Fruit fly (Drosophila melanogaster) whole organism, pupa: Measurements from ENCODE around the gene CG14014.

ENCODE experiments used
- CG10348 ChIP-seq: fragments of 200-800 bp; sonication (Bioruptor generic); IDR thresholded peaks from 2 replicates; pipeline ENCODE4 v1.3.6; 2022; ENCODE audit warnings: missing biosample characterization, missing genetic modification characterization
- CG12605 ChIP-seq: fragments of 200-800 bp; sonication (Bioruptor generic); IDR thresholded peaks from 2 replicates; pipeline ENCODE4 v1.3.6; 2022; ENCODE audit warnings: missing biosample characterization, missing genetic modification characterization
- CG13204 ChIP-seq: fragments of 200-800 bp; sonication (Bioruptor generic); optimal IDR thresholded peaks from 2 replicates; lab custom pipeline; 2018; ENCODE audit warnings: missing biosample characterization, mild to moderate bottlenecking, missing genetic modification characterization, moderate library complexity
- CG14655 ChIP-seq: fragments of 200-800 bp; sonication (Bioruptor generic); optimal IDR thresholded peaks from 3 replicates; lab custom pipeline; 2017; ENCODE audit warnings: mild to moderate bottlenecking, missing biosample characterization, missing genetic modification reagents, missing genetic modification characterization
- CG15710 ChIP-seq: fragments of 200-800 bp; sonication (Bioruptor generic); optimal IDR thresholded peaks from 2 replicates; lab custom pipeline; 2018; ENCODE audit warnings: missing biosample characterization, mild to moderate bottlenecking, missing genetic modification characterization, moderate library complexity
- CG17806 ChIP-seq: fragments of 200-800 bp; sonication (Bioruptor generic); optimal IDR thresholded peaks from 2 replicates; lab custom pipeline; 2018; ENCODE audit warnings: missing biosample characterization, mild to moderate bottlenecking, missing genetic modification characterization, moderate library complexity
- CG32121 ChIP-seq: fragments of 200-800 bp; sonication (Bioruptor generic); IDR thresholded peaks from 2 replicates; pipeline ENCODE4 v1.3.6; 2022; ENCODE audit warnings: missing biosample characterization, missing genetic modification characterization
- CG34367 ChIP-seq: fragments of 200-800 bp; sonication (Bioruptor generic); optimal IDR thresholded peaks from 2 replicates; lab custom pipeline; 2018; ENCODE audit warnings: missing biosample characterization, mild to moderate bottlenecking, missing genetic modification characterization
- CG4496 ChIP-seq: fragments of 200-800 bp; sonication (Bioruptor generic); IDR thresholded peaks from 3 replicates; pipeline ENCODE4 v1.3.6; 2022; ENCODE audit warnings: missing biosample characterization, missing genetic modification characterization
- CG8159 ChIP-seq: fragments of 200-800 bp; sonication (Bioruptor generic); optimal IDR thresholded peaks from 3 replicates; lab custom pipeline; 2018; ENCODE audit warnings: missing biosample characterization, mild to moderate bottlenecking, missing genetic modification characterization, moderate library complexity
- CG8301 ChIP-seq: fragments of 200-800 bp; sonication (Bioruptor generic); optimal IDR thresholded peaks from 2 replicates; lab custom pipeline; 2018; ENCODE audit warnings: missing biosample characterization, mild to moderate bottlenecking, missing genetic modification characterization
- CG9948 ChIP-seq: fragments of 200-800 bp; sonication (Bioruptor generic); optimal IDR thresholded peaks from 2 replicates; lab custom pipeline; 2018; ENCODE audit warnings: missing biosample characterization, mild to moderate bottlenecking, missing genetic modification characterization, moderate library complexity
- D1 ChIP-seq: fragments of 200-800 bp; sonication (Bioruptor generic); optimal IDR thresholded peaks from 2 replicates; lab custom pipeline; 2018; ENCODE audit warnings: missing biosample characterization, mild to moderate bottlenecking, missing genetic modification characterization, moderate library complexity
- EcR ChIP-seq: fragments of 200-800 bp; sonication (Bioruptor generic); optimal IDR thresholded peaks from 3 replicates; lab custom pipeline; 2019; ENCODE audit warnings: missing biosample characterization, missing genetic modification characterization, mild to moderate bottlenecking, moderate library complexity, missing genetic modification reagents
- Ets98B ChIP-seq: fragments of 200-800 bp; sonication (Bioruptor generic); IDR thresholded peaks from 2 replicates; pipeline ENCODE4 v1.3.6; 2022; ENCODE audit warnings: missing biosample characterization, missing genetic modification characterization
- Pif1A ChIP-seq: fragments of 200-800 bp; sonication (Bioruptor generic); optimal IDR thresholded peaks from 3 replicates; lab custom pipeline; 2016; ENCODE audit warnings: missing biosample characterization, missing genetic modification characterization
- Pif1B ChIP-seq: fragments of 200-800 bp; sonication (Bioruptor generic); optimal IDR thresholded peaks from 3 replicates; lab custom pipeline; 2016; ENCODE audit warnings: missing biosample characterization, missing genetic modification characterization
- Snoo ChIP-seq: fragments of 200-800 bp; sonication (Bioruptor generic); optimal IDR thresholded peaks from 3 replicates; lab custom pipeline; 2017; ENCODE audit warnings: missing biosample characterization, mild to moderate bottlenecking, missing genetic modification characterization, inconsistent platforms
- fd96Ca ChIP-seq: fragments of 200-800 bp; sonication (Bioruptor generic); IDR thresholded peaks from 3 replicates; pipeline ENCODE4 v1.3.6; 2022; ENCODE audit warnings: missing biosample characterization, missing genetic modification characterization
- gl ChIP-seq: fragments of 200-800 bp; sonication (Bioruptor generic); optimal IDR thresholded peaks from 2 replicates; lab custom pipeline; 2018; ENCODE audit warnings: missing biosample characterization, mild to moderate bottlenecking, missing genetic modification characterization
- rn ChIP-seq: fragments of 200-800 bp; sonication (Bioruptor generic); IDR thresholded peaks from 2 replicates; pipeline ENCODE4 v1.3.6; 2022; ENCODE audit warnings: missing biosample characterization, missing genetic modification characterization

CG14014 gene

DNA sequence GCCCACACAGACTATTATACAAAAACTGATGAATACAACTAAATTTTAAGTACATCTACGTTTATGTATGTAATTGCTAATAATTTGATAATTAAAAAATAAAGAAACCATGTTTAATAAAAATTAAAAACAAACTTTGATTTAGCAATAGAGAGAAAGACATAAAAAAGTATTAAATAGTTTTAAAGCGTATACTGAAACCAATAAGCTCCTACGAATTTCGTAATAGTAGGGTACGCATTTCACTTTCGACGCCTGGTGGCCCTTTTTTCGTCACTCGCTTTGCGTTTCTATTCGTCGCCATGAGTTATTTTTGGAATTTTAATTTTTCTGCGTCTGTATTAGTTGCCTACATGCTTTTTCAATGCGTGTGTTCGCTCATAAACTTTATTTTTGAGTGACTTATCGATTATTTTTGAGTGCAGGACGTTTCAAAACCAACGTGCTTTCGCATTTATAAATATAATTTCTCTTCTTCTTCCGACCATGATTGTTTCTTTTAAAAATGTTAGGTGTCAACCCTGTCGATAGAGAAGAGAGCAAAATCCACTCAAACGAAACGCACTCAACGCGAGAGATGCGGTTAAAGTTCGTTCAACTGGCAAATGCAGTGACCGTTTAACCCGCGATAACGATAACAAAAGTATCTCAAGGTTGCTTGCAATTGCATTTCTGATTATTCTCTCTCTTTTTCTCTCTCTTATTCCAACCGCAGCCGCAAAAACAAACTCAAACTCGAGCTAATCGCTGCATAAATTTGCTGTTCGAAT is 3.9 kb downstream of the CG14014 start, which contains the start of gene Oscillin:
Gene Oscillin (plus strand): TSS at position 569 of the 770 bp plus-strand sequence.
- no peak for TF ChIP-seq gl (tag; lab: Kevin White, UChicago)
- peak; percentile 79 for TF ChIP-seq CG32121 (GFP tag; lab: Robert Waterston, UW)
- peak; percentile 85 for TF ChIP-seq CG8159
- TF ChIP-seq D1 (tag; lab: Kevin White, UChicago), result no peak
- peak; percentile 4 for TF ChIP-seq CG34367
- peak; percentile 56 for TF ChIP-seq CG9948 (tag; lab: Kevin White, UChicago)
- 0 out of 2 replicates have a peak, but pooled peaks have one; percentile 34 for TF ChIP-seq Ets98B (GFP tag; lab: Robert Waterston, UW)
- TF ChIP-seq CG15710, result peak; percentile 29
- TF ChIP-seq fd96Ca, result peak; percentile 61
- peak; percentile 75 for TF ChIP-seq CG12605
- TF ChIP-seq rn (GFP tag; lab: Robert Waterston, UW), result peak; percentile 55; the same call in 1 of the 2 replicates
- peak; percentile 89 for TF ChIP-seq CG14655 (GFP tag; lab: Kevin White, UChicago)
- peak; percentile 67 for TF ChIP-seq Pif1A (GFP tag; lab: Kevin White, UChicago)
- peak; percentile 73 for TF ChIP-seq Pif1B (GFP tag; lab: Kevin White, UChicago)
- TF ChIP-seq CG10348 (GFP tag; lab: Robert Waterston, UW), result no peak
- peak; percentile 46; the same call in 1 of the 3 replicates for TF ChIP-seq CG4496 (GFP tag; lab: Robert Waterston, UW)
- no peak for TF ChIP-seq CG13204 (GFP tag; lab: Kevin White, UChicago)
- peak; percentile 77 for TF ChIP-seq CG8301 (tag; lab: Kevin White, UChicago)
- peak; percentile 100 for TF ChIP-seq EcR (GFP tag; lab: Kevin White, UChicago)
- TF ChIP-seq Snoo, result peak; percentile 65
- TF ChIP-seq CG17806 (tag; lab: Kevin White, UChicago), result peak; percentile 76

dm6 chr2L:5546207-5546517 is 4.5 kb downstream of the CG14014 start:
- TF ChIP-seq gl (tag; lab: Kevin White, UChicago), result peak; percentile 5
- peak; percentile 25 for TF ChIP-seq CG13204 (GFP tag; lab: Kevin White, UChicago)
- no peak for TF ChIP-seq D1 (tag; lab: Kevin White, UChicago)
- no peak for TF ChIP-seq CG8159
- no peak for TF ChIP-seq CG9948 (tag; lab: Kevin White, UChicago)
- TF ChIP-seq Ets98B (GFP tag; lab: Robert Waterston, UW), result no peak

- TF ChIP-seq fd96Ca (peak; percentile 70; the same call in 1 of the 3 replicates), EcR (GFP tag; lab: Kevin White, UChicago) (peak; percentile 58), Pif1B (GFP tag; lab: Kevin White, UChicago) (no peak), Ets98B (GFP tag; lab: Robert Waterston, UW) (peak; percentile 63; the same call in 1 of the 2 replicates), CG13204 (GFP tag; lab: Kevin White, UChicago) (no peak), CG4496 (GFP tag; lab: Robert Waterston, UW) (peak; percentile 80), Pif1A (GFP tag; lab: Kevin White, UChicago) (no peak), CG32121 (GFP tag; lab: Robert Waterston, UW) (peak; percentile 82), CG14655 (GFP tag; lab: Kevin White, UChicago) (no peak), D1 (tag; lab: Kevin White, UChicago) (no peak), rn (GFP tag; lab: Robert Waterston, UW) (no peak), CG15710 (no peak), CG8159 (no peak), Snoo (peak; percentile 8), CG34367 (no peak), CG8301 (tag; lab: Kevin White, UChicago) (no peak), CG17806 (tag; lab: Kevin White, UChicago) (peak; percentile 25), CG9948 (tag; lab: Kevin White, UChicago) (no peak), CG12605 (no peak)
- TF ChIP-seq, all 21 proteins: peak for 7
Measured at dm6 chr2L:5542944-5543515, 7.6 kb downstream of the CG14014 start.

dm6 chr2L:5541935-5542685 is 8.5 kb downstream of the CG14014 start, which contains the start of the genes Hel25E and Lam:
TSS of gene Hel25E (minus strand) at chr2L:5542314.
TSS of gene Lam (plus strand) at chr2L:5542480.
- TF ChIP-seq Pif1B (GFP tag; lab: Kevin White, UChicago) (no peak), CG32121 (GFP tag; lab: Robert Waterston, UW) (no peak), CG17806 (tag; lab: Kevin White, UChicago) (no peak), CG8159 (no peak), CG9948 (tag; lab: Kevin White, UChicago) (no peak), CG8301 (tag; lab: Kevin White, UChicago) (no peak), EcR (GFP tag; lab: Kevin White, UChicago) (no peak), gl (tag; lab: Kevin White, UChicago) (no peak), CG4496 (GFP tag; lab: Robert Waterston, UW) (no peak), fd96Ca (no peak), Ets98B (GFP tag; lab: Robert Waterston, UW) (no peak), D1 (tag; lab: Kevin White, UChicago) (no peak), CG13204 (GFP tag; lab: Kevin White, UChicago) (no peak), Pif1A (GFP tag; lab: Kevin White, UChicago) (no peak), CG34367 (no peak)
